Fruit fly (Drosophila melanogaster): ENCODE data around the gene CG12155.

The CG12155 gene

DNA sequence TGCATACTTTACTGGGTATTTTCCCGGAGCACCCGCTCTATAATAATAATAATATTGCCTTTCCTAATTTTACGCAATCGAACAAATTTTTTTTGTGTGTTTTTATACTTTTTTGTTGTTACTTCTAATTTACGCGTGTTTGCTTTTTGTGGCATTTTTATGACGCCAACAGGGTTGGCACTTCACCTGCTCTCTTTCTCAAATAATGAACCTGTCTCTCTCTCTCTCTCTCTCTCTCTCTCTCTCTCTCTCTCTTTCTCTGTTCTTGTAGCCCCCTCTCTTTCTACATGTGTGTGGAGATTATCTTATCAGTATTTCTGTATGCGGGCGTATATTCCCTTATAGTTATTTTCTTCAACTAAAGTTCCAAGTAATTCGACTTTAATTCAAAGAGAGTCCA is 37.9 kb upstream of the CG12155 start (continued):
- TF ChIP-seq C15 (GFP tag; IDR thresholded peaks at IDR 0.05) (no peak), bab2 (GFP tag; optimal IDR thresholded peaks at IDR 0.05) (peak; percentile 47), sqz (GFP tag; optimal IDR thresholded peaks at IDR 0.05) (peak; percentile 67), Meics (GFP tag; optimal IDR thresholded peaks at IDR 0.05) (peak; percentile 65), CG1792 (GFP tag; optimal IDR thresholded peaks at IDR 0.05) (peak; percentile 23)

DNA sequence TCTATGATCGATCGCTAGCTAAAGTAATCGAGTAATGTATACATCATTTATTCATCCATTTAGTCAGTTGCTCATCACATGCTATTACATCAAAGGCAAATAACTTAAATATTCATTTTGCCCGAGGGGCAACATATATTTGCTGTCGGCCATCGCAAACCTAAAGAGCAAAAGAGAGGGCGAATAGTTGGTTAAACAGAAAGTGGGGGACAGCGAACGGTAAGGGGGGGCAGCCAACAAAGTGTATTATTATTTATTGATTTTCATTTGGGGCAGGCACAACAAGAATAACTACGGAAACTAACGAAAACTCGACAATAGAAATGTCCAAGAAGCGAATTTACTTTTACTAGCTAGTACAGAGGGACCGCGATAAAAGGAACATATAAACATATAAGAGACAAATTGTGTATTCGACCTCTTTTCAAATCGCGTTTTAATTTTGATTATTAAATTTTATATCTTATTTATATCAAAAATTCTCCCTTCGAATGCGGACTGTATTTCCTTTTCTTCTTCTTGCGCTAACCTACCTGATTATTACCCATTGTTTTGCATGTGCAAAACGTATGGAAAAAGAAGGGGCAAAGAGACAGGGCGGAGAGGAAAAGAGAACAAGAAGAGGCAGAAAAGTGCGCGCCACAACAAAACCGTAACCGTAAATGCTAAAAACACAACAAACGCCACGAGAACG is 37.2 kb upstream of the CG12155 start:
- TF ChIP-seq ems (GFP tag; optimal IDR thresholded peaks at IDR 0.05) = no peak
- peak; percentile 33 for TF ChIP-seq CG15514 (GFP tag; optimal IDR thresholded peaks at IDR 0.05)
- no peak for TF ChIP-seq GATAe (GFP tag; conservative IDR thresholded peaks at IDR 0.05)
- TF ChIP-seq ap (GFP tag; IDR thresholded peaks at IDR 0.05) = peak; percentile 21; the same call in 1 of the 2 replicates
- peak; percentile 40; the same call in 2 of the 3 replicates for TF ChIP-seq row (GFP tag; IDR thresholded peaks at IDR 0.05)
- TF ChIP-seq CG11085 (GFP tag; IDR thresholded peaks at IDR 0.05) = peak; percentile 45; the same call in 1 of the 2 replicates
- no peak for TF ChIP-seq rib (GFP tag; IDR thresholded peaks at IDR 0.05)
- TF ChIP-seq CG9932 (GFP tag; IDR thresholded peaks at IDR 0.05) = peak; percentile 79
- no peak for TF ChIP-seq Nf-YB (GFP tag; optimal IDR thresholded peaks at IDR 0.05)
- TF ChIP-seq CG5953 (GFP tag; IDR thresholded peaks at IDR 0.05) = no peak
- TF ChIP-seq Doc3 (GFP tag; IDR thresholded peaks at IDR 0.05; ENCODE audit: partially characterized antibody) = no peak
- peak; percentile 60 for TF ChIP-seq dysf (GFP tag; IDR thresholded peaks at IDR 0.05)
- TF ChIP-seq crol (GFP tag; IDR thresholded peaks at IDR 0.05) = peak; percentile 65
- peak; percentile 66 for TF ChIP-seq CG7839 (tag; optimal IDR thresholded peaks at IDR 0.05)
- TF ChIP-seq Side (GFP tag; optimal IDR thresholded peaks at IDR 0.05) = no peak
- TF ChIP-seq fd96Cb (tag; optimal IDR thresholded peaks at IDR 0.05) = peak; percentile 13
- no peak for TF ChIP-seq ac (GFP tag; optimal IDR thresholded peaks at IDR 0.05)
- no peak for TF ChIP-seq CG3995 (GFP tag; optimal IDR thresholded peaks at IDR 0.05)
- no peak for TF ChIP-seq stwl (tag; optimal IDR thresholded peaks at IDR 0.05)
- TF ChIP-seq da (GFP tag; optimal IDR thresholded peaks at IDR 0.05) = no peak
- TF ChIP-seq Ptx1 (GFP tag; IDR thresholded peaks at IDR 0.05) = peak; percentile 57
- no peak for TF ChIP-seq CG12236 (GFP tag; optimal IDR thresholded peaks at IDR 0.05)
- peak; percentile 42; the same call in 1 of the 2 replicates for TF ChIP-seq CG32767 (GFP tag; IDR thresholded peaks at IDR 0.05)
- no peak for TF ChIP-seq CG13424 (tag; optimal IDR thresholded peaks at IDR 0.05)
- 0 out of 3 replicates have a peak, but pooled peaks have one; percentile 32 for TF ChIP-seq ken (GFP tag; IDR thresholded peaks at IDR 0.05)
- no peak for TF ChIP-seq nerfin-2 (GFP tag; IDR thresholded peaks at IDR 0.05; ENCODE audit: partially characterized antibody)
- peak; percentile 66 for TF ChIP-seq Taf1 (GFP tag; IDR thresholded peaks at IDR 0.05)
- peak; percentile 37 for TF ChIP-seq CG10147 (GFP tag; optimal IDR thresholded peaks at IDR 0.05)
- TF ChIP-seq CG11560 (tag; IDR thresholded peaks at IDR 0.05) = no peak
- no peak for TF ChIP-seq ato (GFP tag; IDR thresholded peaks at IDR 0.05; ENCODE audit: partially characterized antibody)
- TF ChIP-seq CG17385 (GFP tag; optimal IDR thresholded peaks at IDR 0.05) = peak; percentile 66
- TF ChIP-seq CG14441 (GFP tag; IDR thresholded peaks at IDR 0.05) = peak; percentile 30; the same call in 1 of the 2 replicates
- peak; percentile 5 for TF ChIP-seq B-H2 (GFP tag; optimal IDR thresholded peaks at IDR 0.05)
- TF ChIP-seq CG34422 (GFP tag; IDR thresholded peaks at IDR 0.05) = peak; percentile 44; the same call in 2 of the 3 replicates
- TF ChIP-seq CG12769 (tag; optimal IDR thresholded peaks at IDR 0.05) = no peak
- peak in 1 of 2 experiments; percentile 26 for TF ChIP-seq Trl (optimal IDR thresholded peaks at IDR 0.05)
- no peak for TF ChIP-seq Trl (GFP tag; optimal IDR thresholded peaks at IDR 0.05)
- TF ChIP-seq NFAT (GFP tag; IDR thresholded peaks at IDR 0.05) = peak; percentile 67
- no peak for TF ChIP-seq lov (optimal IDR thresholded peaks at IDR 0.05)
- TF ChIP-seq lov (GFP tag; IDR thresholded peaks at IDR 0.05) = no peak
- TF ChIP-seq jing (GFP tag; optimal IDR thresholded peaks at IDR 0.05) = no peak
- 0 out of 3 replicates have a peak, but pooled peaks have one; percentile 49 for TF ChIP-seq ase (GFP tag; IDR thresholded peaks at IDR 0.05)
- peak; percentile 7 for TF ChIP-seq dmrt99B (tag; optimal IDR thresholded peaks at IDR 0.05)
- TF ChIP-seq gem (tag; optimal IDR thresholded peaks at IDR 0.05) = peak; percentile 41

Data from whole organism, embryonic.